Worm (Caenorhabditis elegans): ENCODE data around the gene W03C9.1.

W03C9.1 gene

ce11 chrII:11980110-11980509 lies 18.2 kb upstream of the W03C9.1 start (continued):
- TF ChIP-seq ceh-58 (GFP tag; IDR thresholded peaks at IDR 0.05), result no peak
- TF ChIP-seq aptf-3 (GFP tag; IDR thresholded peaks at IDR 0.05), result no peak
- no peak for TF ChIP-seq mes-4 (tag; optimal IDR thresholded peaks at IDR 0.05)
- no peak for TF ChIP-seq dpff-1 (tag; optimal IDR thresholded peaks at IDR 0.05)
- no peak for TF ChIP-seq hlh-12 (tag; optimal IDR thresholded peaks at IDR 0.05)
- peak; percentile 65 for TF ChIP-seq ccch-3 (GFP tag; optimal IDR thresholded peaks at IDR 0.05)
- TF ChIP-seq F57C9.4 (tag; optimal IDR thresholded peaks at IDR 0.05), result no peak
- TF ChIP-seq nhr-179 (tag; optimal IDR thresholded peaks at IDR 0.05), result no peak
- TF ChIP-seq Y67H2A.10 (GFP tag; conservative IDR thresholded peaks at IDR 0.05), result peak; percentile 91
- no peak for TF ChIP-seq lag-1 (GFP tag; IDR thresholded peaks at IDR 0.05)
- TF ChIP-seq F23B12.7 (tag; optimal IDR thresholded peaks at IDR 0.05; ENCODE audit: insufficient read depth), result no peak
- TF ChIP-seq zfh-2 (GFP tag; conservative IDR thresholded peaks at IDR 0.05), result no peak
- peak; percentile 76 for TF ChIP-seq tbp1 (GFP tag; optimal IDR thresholded peaks at IDR 0.05)
- peak; percentile 97 for TF ChIP-seq Y95B8A.8 (GFP tag; IDR thresholded peaks at IDR 0.05)
- TF ChIP-seq aptf-2 (GFP tag; conservative IDR thresholded peaks at IDR 0.05), result no peak
- TF ChIP-seq pha-4 (tag; optimal IDR thresholded peaks at IDR 0.05), result peak; percentile 74
- TF ChIP-seq snpc-4 (GFP tag; optimal IDR thresholded peaks at IDR 0.05), result peak; percentile 23
- peak in 3 of 4 experiments; percentile 66 to 79 (median 66) for TF ChIP-seq snpc-4 (tag; optimal IDR thresholded peaks at IDR 0.05)
- TF ChIP-seq T07F8.4 (tag; optimal IDR thresholded peaks at IDR 0.05), result peak; percentile 31
- no peak for TF ChIP-seq ceh-40 (GFP tag; IDR thresholded peaks at IDR 0.05)
- no peak for TF ChIP-seq C06A6.2 (GFP tag; conservative IDR thresholded peaks at IDR 0.05)
- TF ChIP-seq sea-2 (GFP tag; IDR thresholded peaks at IDR 0.05), result no peak
- peak; percentile 85; the same call in 1 of the 2 replicates for TF ChIP-seq pbrm-1 (GFP tag; IDR thresholded peaks at IDR 0.05)
- peak; percentile 99 for TF ChIP-seq madf-3 (GFP tag; IDR thresholded peaks at IDR 0.05)
- peak; percentile 68 for TF ChIP-seq B0336.3 (GFP tag; IDR thresholded peaks at IDR 0.05)
- peak; percentile 16 for TF ChIP-seq snpc-1.1 (tag; optimal IDR thresholded peaks at IDR 0.05; ENCODE audit: insufficient read depth)
- TF ChIP-seq nfya-2 (GFP tag; IDR thresholded peaks at IDR 0.05), result no peak
- no peak for TF ChIP-seq tbx-9 (tag; optimal IDR thresholded peaks at IDR 0.05; ENCODE audit: borderline replicate concordance)
- TF ChIP-seq Y56A3A.18 (GFP tag; IDR thresholded peaks at IDR 0.05), result no peak
- TF ChIP-seq unc-62 (GFP tag; optimal IDR thresholded peaks at IDR 0.05), result no peak
- TF ChIP-seq F33H1.4 (GFP tag; IDR thresholded peaks at IDR 0.05), result peak; percentile 93
- TF ChIP-seq F52B5.7 (tag; optimal IDR thresholded peaks at IDR 0.05), result no peak
- TF ChIP-seq dpl-1 (GFP tag; optimal IDR thresholded peaks at IDR 0.05), result peak; percentile 27
- TF ChIP-seq K12H6.12 (tag; optimal IDR thresholded peaks at IDR 0.05), result peak; percentile 82
- TF ChIP-seq ceh-79 (tag; optimal IDR thresholded peaks at IDR 0.05), result no peak
- no peak for TF ChIP-seq F10E7.11 (tag; optimal IDR thresholded peaks at IDR 0.05)
- no peak for TF ChIP-seq ama-1 (optimal IDR thresholded peaks at IDR 0.05)
- no peak for TF ChIP-seq ama-1 (GFP tag; optimal IDR thresholded peaks at IDR 0.05)
- no peak for TF ChIP-seq F37B4.10 (GFP tag; IDR thresholded peaks at IDR 0.05)
- peak; percentile 80 for TF ChIP-seq madf-8 (GFP tag; conservative IDR thresholded peaks at IDR 0.05)
- TF ChIP-seq Y53F4B.3 (GFP tag; IDR thresholded peaks at IDR 0.05), result peak; percentile 70; the same call in 1 of the 2 replicates
- TF ChIP-seq ceh-100 (GFP tag; IDR thresholded peaks at IDR 0.05), result peak; percentile 99
- peak; percentile 96 for TF ChIP-seq ztf-28 (GFP tag; IDR thresholded peaks at IDR 0.05)
- no peak for TF ChIP-seq hmg-20 (GFP tag; IDR thresholded peaks at IDR 0.05)
- peak; percentile 59 for TF ChIP-seq F49E8.2 (tag; optimal IDR thresholded peaks at IDR 0.05; ENCODE audit: insufficient read depth)
- TF ChIP-seq F55B11.4 (tag; optimal IDR thresholded peaks at IDR 0.05; ENCODE audit: borderline replicate concordance, insufficient read depth), result no peak
- TF ChIP-seq B0261.1 (tag; optimal IDR thresholded peaks at IDR 0.05), result no peak
- no peak for TF ChIP-seq mel-28 (tag; optimal IDR thresholded peaks at IDR 0.05; ENCODE audit: borderline replicate concordance)
- peak; percentile 92 for TF ChIP-seq lin-40 (tag; optimal IDR thresholded peaks at IDR 0.05)
- TF ChIP-seq ztf-18 (tag; optimal IDR thresholded peaks at IDR 0.05), result peak; percentile 71

Measured in whole organism, young adult.